Worm (Caenorhabditis elegans) whole organism, L4/young adult: ENCODE data around the gene rps-23.

ENCODE experiments used
- W03F9.2 ChIP-seq: fragments of 150-350 bp; optimal IDR thresholded peaks from 2 replicates; lab custom pipeline; 2014; ENCODE audit warnings: missing biosample characterization, missing genetic modification characterization
- dao-5 ChIP-seq: sonication (generic microtip); optimal IDR thresholded peaks from 2 replicates; lab custom pipeline; 2016; ENCODE audit warnings: missing genotype, missing genetic modification characterization, moderate library complexity, missing compliant biosample characterization
- him-1 ChIP-seq: sonication (generic microtip); optimal IDR thresholded peaks from 2 replicates; lab custom pipeline; 2016; ENCODE audit warnings: missing genotype, missing genetic modification reagents, missing genetic modification characterization, missing compliant biosample characterization

DNA sequence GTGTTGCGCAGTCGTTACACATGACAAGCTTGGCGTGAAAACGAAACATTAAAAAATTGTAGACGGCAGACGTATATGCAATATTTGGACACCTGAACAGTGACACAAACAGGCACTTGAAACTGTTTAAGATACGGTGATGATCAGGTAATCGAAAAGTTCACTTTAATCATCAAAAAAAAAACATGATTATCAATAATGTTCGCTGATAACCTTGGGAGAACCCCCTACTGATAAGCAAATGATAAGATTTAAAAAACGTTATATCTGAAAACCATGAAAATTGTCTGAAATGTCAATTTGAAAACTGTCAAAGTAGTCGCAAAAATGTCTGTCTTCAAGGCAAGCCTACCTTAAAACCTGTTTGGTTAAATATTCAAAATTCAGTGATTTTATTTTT lies 9.1 kb upstream of the rps-23 start:
- TF ChIP-seq him-1 (tag; lab: Kevin White, UChicago) (no peak), W03F9.2 (tag; lab: Kevin White, UChicago) (no peak), dao-5 (tag; lab: Kevin White, UChicago) (no peak)
